Worm (Caenorhabditis elegans) whole organism, L3 larva: ENCODE results near the gene inx-2.

ENCODE experiments used
- R02D3.7 ChIP-seq: fragments of 150-350 bp; optimal IDR thresholded peaks from 2 replicates; lab custom pipeline; 2014; ENCODE audit warnings: missing biosample characterization, missing genetic modification characterization
- ZK546.5 ChIP-seq: sonication (generic microtip); optimal IDR thresholded peaks from 2 replicates; lab custom pipeline; 2017; ENCODE audit warnings: missing biosample characterization, missing genetic modification characterization
- aly-2 ChIP-seq: fragments of 150-350 bp; optimal IDR thresholded peaks from 2 replicates; lab custom pipeline; 2014; ENCODE audit warnings: missing biosample characterization, missing genetic modification characterization
- ama-1 ChIP-seq: fragments of 150-350 bp; optimal IDR thresholded peaks from 2 replicates; lab custom pipeline; 2018
- ceh-16 ChIP-seq: sonication (generic microtip); optimal IDR thresholded peaks from 2 replicates; lab custom pipeline; 2017; ENCODE audit warnings: missing biosample characterization, missing genetic modification characterization
- ceh-28 ChIP-seq: fragments of 150-350 bp; optimal IDR thresholded peaks from 2 replicates; lab custom pipeline; 2014; ENCODE audit warnings: missing biosample characterization, missing genetic modification reagents, missing genetic modification characterization
- ceh-82 ChIP-seq: fragments of 150-350 bp; optimal IDR thresholded peaks from 2 replicates; lab custom pipeline; 2014; ENCODE audit warnings: missing biosample characterization, missing genetic modification characterization
- ceh-9 ChIP-seq: sonication (generic microtip); optimal IDR thresholded peaks from 2 replicates; lab custom pipeline; 2018; ENCODE audit warnings: missing biosample characterization, missing genetic modification characterization
- daf-12 ChIP-seq: fragments of 150-350 bp; optimal IDR thresholded peaks from 2 replicates; lab custom pipeline; 2014; ENCODE audit warnings: missing biosample characterization, missing genetic modification reagents, missing genetic modification characterization
- egl-27 ChIP-seq: sonication (generic microtip); optimal IDR thresholded peaks from 4 replicates; lab custom pipeline; 2017; ENCODE audit warnings: missing biosample characterization, missing genetic modification reagents, missing genetic modification characterization
- egl-5 ChIP-seq: fragments of 150-350 bp; optimal IDR thresholded peaks from 2 replicates; lab custom pipeline; 2017; ENCODE audit warnings: missing biosample characterization, missing genetic modification reagents, missing genetic modification characterization, inconsistent platforms
- elt-1 ChIP-seq: fragments of 150-350 bp; optimal IDR thresholded peaks from 2 replicates; lab custom pipeline; 2014; ENCODE audit warnings: missing biosample characterization, missing genetic modification characterization
- elt-2 ChIP-seq: sonication (generic microtip); optimal IDR thresholded peaks from 2 replicates; lab custom pipeline; 2016; ENCODE audit warnings: missing genetic modification reagents, mild to moderate bottlenecking, missing genetic modification characterization, missing compliant biosample characterization
- elt-3 ChIP-seq, 3 experiments: fragments of 150-350 bp in 1 of 3; sonication (generic microtip) in 2 of 3; optimal IDR thresholded peaks; 2 replicates in 2 of 3; 4 replicates in 1 of 3; lab custom pipeline; 2014 to 2017; ENCODE audit warnings: missing biosample characterization in 3 of 3, missing genetic modification characterization in 3 of 3
- eor-1 ChIP-seq, 2 experiments: fragments of 150-350 bp; optimal IDR thresholded peaks; 2 replicates each; lab custom pipeline; 2014 to 2018; ENCODE audit warnings: missing biosample characterization in 2 of 2, missing genetic modification characterization in 2 of 2
- fkh-10 ChIP-seq: sonication (generic microtip); optimal IDR thresholded peaks from 2 replicates; lab custom pipeline; 2017; ENCODE audit warnings: missing biosample characterization, missing genetic modification reagents, missing genetic modification characterization
- fkh-2 ChIP-seq: fragments of 150-350 bp; optimal IDR thresholded peaks from 2 replicates; lab custom pipeline; 2014; ENCODE audit warnings: missing biosample characterization, missing genetic modification reagents, missing genetic modification characterization
- fos-1 ChIP-seq: fragments of 150-350 bp; optimal IDR thresholded peaks from 2 replicates; lab custom pipeline; 2014; ENCODE audit warnings: missing biosample characterization, missing genetic modification characterization
- hmg-11 ChIP-seq: sonication (generic microtip); optimal IDR thresholded peaks from 2 replicates; lab custom pipeline; 2016; ENCODE audit warnings: missing genetic modification characterization, missing compliant biosample characterization
- jun-1 ChIP-seq: fragments of 150-350 bp; optimal IDR thresholded peaks from 2 replicates; lab custom pipeline; 2014; ENCODE audit warnings: missing biosample characterization, missing genetic modification reagents, missing genetic modification characterization
- lin-15B ChIP-seq: fragments of 150-350 bp; optimal IDR thresholded peaks from 2 replicates; lab custom pipeline; 2014; ENCODE audit warnings: missing biosample characterization, missing genetic modification characterization
- lin-39 ChIP-seq: fragments of 150-350 bp; optimal IDR thresholded peaks from 2 replicates; lab custom pipeline; 2018; ENCODE audit warnings: missing biosample characterization, missing genetic modification reagents, missing genetic modification characterization
- lsy-12 ChIP-seq: sonication (generic microtip); optimal IDR thresholded peaks from 2 replicates; lab custom pipeline; 2016; ENCODE audit warnings: mild to moderate bottlenecking, missing genetic modification characterization, missing compliant biosample characterization
- mdl-1 ChIP-seq: fragments of 150-350 bp; optimal IDR thresholded peaks from 2 replicates; lab custom pipeline; 2014; ENCODE audit warnings: missing biosample characterization, missing genetic modification characterization
- mml-1 ChIP-seq: fragments of 150-350 bp; sonication (generic microtip); optimal IDR thresholded peaks from 3 replicates; lab custom pipeline; 2014; ENCODE audit warnings: missing biosample characterization, missing genetic modification characterization
- nfya-1 ChIP-seq: sonication (generic microtip); optimal IDR thresholded peaks from 2 replicates; lab custom pipeline; 2017; ENCODE audit warnings: missing genetic modification characterization, mild to moderate bottlenecking, missing compliant biosample characterization, antibody characterized with exemption, moderate library complexity; ENCODE audit not compliant: insufficient read depth
- nhr-11 ChIP-seq: fragments of 150-350 bp; optimal IDR thresholded peaks from 2 replicates; lab custom pipeline; 2014; ENCODE audit warnings: missing biosample characterization, missing genetic modification characterization
- nhr-12 ChIP-seq: fragments of 150-350 bp; optimal IDR thresholded peaks from 2 replicates; lab custom pipeline; 2014; ENCODE audit warnings: missing biosample characterization, missing genetic modification characterization
- nhr-23 ChIP-seq: fragments of 150-350 bp; optimal IDR thresholded peaks from 2 replicates; lab custom pipeline; 2014; ENCODE audit warnings: missing biosample characterization, missing genetic modification reagents, missing genetic modification characterization
- nhr-237 ChIP-seq: fragments of 150-350 bp; optimal IDR thresholded peaks from 2 replicates; lab custom pipeline; 2014; ENCODE audit warnings: missing biosample characterization, missing genetic modification characterization
- nhr-25 ChIP-seq: sonication (generic microtip); optimal IDR thresholded peaks from 2 replicates; lab custom pipeline; 2017; ENCODE audit warnings: missing biosample characterization, missing genetic modification characterization
- nhr-28 ChIP-seq: fragments of 150-350 bp; optimal IDR thresholded peaks from 2 replicates; lab custom pipeline; 2014; ENCODE audit warnings: missing biosample characterization, missing genetic modification characterization
- nhr-43 ChIP-seq: sonication (generic microtip); optimal IDR thresholded peaks from 2 replicates; lab custom pipeline; 2016; ENCODE audit warnings: mild to moderate bottlenecking, missing genetic modification characterization, missing compliant biosample characterization; ENCODE audit not compliant: poor library complexity, severe bottlenecking
- nhr-76 ChIP-seq: fragments of 150-350 bp; sonication (generic microtip); optimal IDR thresholded peaks from 5 replicates; lab custom pipeline; 2014; ENCODE audit warnings: missing biosample characterization, missing genetic modification characterization
- nhr-77 ChIP-seq: fragments of 150-350 bp; optimal IDR thresholded peaks from 2 replicates; lab custom pipeline; 2014; ENCODE audit warnings: missing biosample characterization, missing genetic modification characterization
- pha-4 ChIP-seq: fragments of 150-350 bp; optimal IDR thresholded peaks from 2 replicates; lab custom pipeline; 2014; ENCODE audit warnings: missing biosample characterization, missing genetic modification reagents, missing genetic modification characterization
- pqm-1 ChIP-seq: fragments of 150-350 bp; optimal IDR thresholded peaks from 2 replicates; lab custom pipeline; 2017; ENCODE audit warnings: missing biosample characterization, missing genetic modification characterization, inconsistent platforms
- sea-2 ChIP-seq: fragments of 150-350 bp; sonication (generic microtip); optimal IDR thresholded peaks from 4 replicates; lab custom pipeline; 2014; ENCODE audit warnings: missing biosample characterization, missing genetic modification reagents, missing genetic modification characterization
- skn-1 ChIP-seq: fragments of 150-350 bp; optimal IDR thresholded peaks from 2 replicates; lab custom pipeline; 2014; ENCODE audit warnings: missing biosample characterization, missing genetic modification characterization
- snpc-4 ChIP-seq: fragments of 150-350 bp; optimal IDR thresholded peaks from 2 replicates; lab custom pipeline; 2014; ENCODE audit warnings: missing biosample characterization, missing genetic modification characterization
- tbx-2 ChIP-seq: sonication (generic microtip); optimal IDR thresholded peaks from 2 replicates; lab custom pipeline; 2016; ENCODE audit warnings: mild to moderate bottlenecking, missing genetic modification characterization, missing compliant biosample characterization
- unc-39 ChIP-seq: sonication (generic microtip); optimal IDR thresholded peaks from 4 replicates; lab custom pipeline; 2017; ENCODE audit warnings: missing biosample characterization, missing genetic modification characterization
- unc-62 ChIP-seq: fragments of 150-350 bp; sonication (generic microtip); optimal IDR thresholded peaks from 4 replicates; lab custom pipeline; 2014; ENCODE audit warnings: missing biosample characterization, missing genetic modification reagents, missing genetic modification characterization
- zag-1 ChIP-seq: fragments of 150-350 bp; optimal IDR thresholded peaks from 2 replicates; lab custom pipeline; 2014; ENCODE audit warnings: missing biosample characterization, missing genetic modification characterization
- ztf-11 ChIP-seq: fragments of 150-350 bp; optimal IDR thresholded peaks from 2 replicates; lab custom pipeline; 2014; ENCODE audit warnings: missing biosample characterization, missing genetic modification characterization
- ztf-4 ChIP-seq: fragments of 150-350 bp; optimal IDR thresholded peaks from 2 replicates; lab custom pipeline; 2014; ENCODE audit warnings: missing biosample characterization, missing genetic modification characterization

Gene inx-2

DNA sequence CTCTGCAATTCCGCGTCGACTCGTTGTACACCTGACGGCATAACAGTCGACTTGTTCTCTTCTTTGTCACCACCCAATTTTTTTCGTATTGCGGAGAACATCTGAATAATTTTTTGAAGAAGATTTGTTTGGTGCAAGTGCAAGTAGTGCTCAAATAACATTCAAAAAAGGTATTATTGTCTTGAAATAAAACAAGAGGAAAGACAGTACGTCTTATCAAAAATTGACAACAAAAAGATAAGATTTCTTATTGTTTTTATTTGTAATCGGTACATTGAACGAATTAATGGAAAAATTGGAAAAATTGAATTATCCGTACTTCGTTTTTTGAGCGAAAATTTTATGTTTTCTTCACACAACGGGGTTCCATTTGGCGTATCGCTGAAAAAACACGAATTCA lies 9.2 kb upstream of the inx-2 start, which contains the start of gene F08G12.1:
Gene F08G12.1, minus strand, starts transcription at position 101 of the 400 bp plus-strand sequence.
- TF ChIP-seq daf-12 (tag; lab: Kevin White, UChicago) (no peak), ceh-82 (tag; lab: Kevin White, UChicago) (no peak), nfya-1 (tag; lab: Kevin White, UChicago) (no peak), nhr-12 (no peak), ztf-11 (tag; lab: Kevin White, UChicago) (no peak), ama-1 (lab: Kevin White, UChicago) (no peak), unc-62 (no peak)

- TF ChIP-seq ceh-82 (tag; lab: Kevin White, UChicago) (no peak), unc-39 (tag; lab: Kevin White, UChicago) (no peak), ama-1 (lab: Kevin White, UChicago) (no peak), ceh-28 (peak; percentile 28), nhr-28 (tag; lab: Kevin White, UChicago) (no peak), lin-39 (peak; percentile 89), skn-1 (tag; lab: Kevin White, UChicago) (peak; percentile 45), nhr-77 (tag; lab: Kevin White, UChicago) (no peak), ztf-4 (tag; lab: Kevin White, UChicago) (no peak), nhr-23 (tag; lab: Kevin White, UChicago) (peak; percentile 68), sea-2 (GFP tag; lab: Kevin White, UChicago) (no peak), daf-12 (tag; lab: Kevin White, UChicago) (no peak), mdl-1 (tag; lab: Kevin White, UChicago) (peak; percentile 36), nfya-1 (tag; lab: Kevin White, UChicago) (peak; percentile 87), ceh-16 (tag; lab: Kevin White, UChicago) (no peak), nhr-237 (tag; lab: Kevin White, UChicago) (no peak), fos-1 (tag; lab: Kevin White, UChicago) (no peak), ceh-9 (tag; lab: Kevin White, UChicago) (no peak), ZK546.5 (tag; lab: Kevin White, UChicago) (no peak), lsy-12 (tag; lab: Kevin White, UChicago) (peak; percentile 34), fkh-2 (tag; lab: Kevin White, UChicago) (no peak), tbx-2 (tag; lab: Kevin White, UChicago) (peak; percentile 57), nhr-76 (tag; lab: Kevin White, UChicago) (no peak), mml-1 (tag; lab: Kevin White, UChicago) (no peak), eor-1 (tag; optimal IDR thresholded peaks at IDR 0.05; lab: Kevin White, UChicago) (no peak), pqm-1 (tag; lab: Kevin White, UChicago) (peak; percentile 71), aly-2 (tag; lab: Kevin White, UChicago) (no peak), elt-1 (peak; percentile 36), fkh-10 (GFP tag; lab: Kevin White, UChicago) (peak; percentile 12), nhr-12 (no peak), hmg-11 (tag; lab: Kevin White, UChicago) (peak; percentile 91), unc-62 (no peak), egl-5 (tag; lab: Kevin White, UChicago) (peak; percentile 72), nhr-25 (tag; lab: Kevin White, UChicago) (peak; percentile 89), pha-4 (tag; lab: Kevin White, UChicago) (peak; percentile 93), snpc-4 (tag; lab: Kevin White, UChicago) (peak; percentile 89), elt-2 (tag; lab: Kevin White, UChicago) (peak; percentile 81), egl-27 (tag; lab: Kevin White, UChicago) (no peak), R02D3.7 (tag; lab: Kevin White, UChicago) (no peak), zag-1 (tag; lab: Kevin White, UChicago) (no peak), lin-15B (tag; lab: Kevin White, UChicago) (peak; percentile 77), nhr-11 (tag; lab: Kevin White, UChicago) (no peak), nhr-43 (peak; percentile 40), jun-1 (tag; lab: Kevin White, UChicago) (peak; percentile 72), elt-3 (tag; optimal IDR thresholded peaks at IDR 0.05; lab: Kevin White, UChicago) (peak in 1 of 3 experiments; percentile 7)
- TF ChIP-seq, all 47 proteins: peak for 21
Observed at ce11 chrX:11299642-11300307, 3.2 kb upstream of the inx-2 start, which contains the start of the genes snrp-40.1 and F08G12.3. Gene snrp-40.1 (minus strand): TSS chrX:11299784. Gene F08G12.3 (plus strand): TSS chrX:11300257.
